6 worm cellular contexts compared by ENCODE assay signal in genomic region chrIV:15895861-15896260, ce11.
TF ChIP-seq lines count a peak whose summit lies in the region.
"Not testable (repeated sequence)": the region's sequence is repeated elsewhere in the genome, so short reads cannot be mapped to it uniquely, and the experiment has no call there.

No protein-coding gene starts in this region.

TF ChIP-seq in whole organism, L1 larva, 84 proteins besides CTCF, POLR2A, EP300 and RAD21:
- TF ChIP-seq unc-98 (GFP tag; IDR thresholded peaks at IDR 0.05; lab: Robert Waterston, UW): peak; percentile 64
- TF ChIP-seq mab-9 (GFP tag; IDR thresholded peaks at IDR 0.05; lab: Robert Waterston, UW): peak; percentile 59; the same call in 1 of the 2 replicates

TF ChIP-seq in whole organism, L4 larva, 104 proteins besides CTCF, POLR2A, EP300 and RAD21 (continues in another document):
- TF ChIP-seq nhr-41 (GFP tag; IDR thresholded peaks at IDR 0.05; lab: Robert Waterston, UW) (peak; percentile 90; the same call in 1 of the 2 replicates), ctbp-1 (GFP tag; IDR thresholded peaks at IDR 0.05; lab: Robert Waterston, UW) (peak; percentile 91; the same call in 1 of the 2 replicates), mxl-2 (GFP tag; conservative IDR thresholded peaks at IDR 0.05; lab: Robert Waterston, UW) (0 out of 2 replicates have a peak, but pooled peaks have one; percentile 73), Y105C5A.15 (GFP tag; IDR thresholded peaks at IDR 0.05; lab: Robert Waterston, UW) (peak; percentile 100), tra-1 (GFP tag; IDR thresholded peaks at IDR 0.05; lab: Robert Waterston, UW) (peak; percentile 85; the same call in 1 of the 2 replicates), lin-1 (GFP tag; IDR thresholded peaks at IDR 0.05; lab: Robert Waterston, UW) (peak; percentile 98), snpc-1.2 (GFP tag; IDR thresholded peaks at IDR 0.05; lab: Robert Waterston, UW) (peak; percentile 97), pha-4 (GFP tag; IDR thresholded peaks at IDR 0.05; lab: Robert Waterston, UW) (peak; percentile 97), Y75B8A.6 (GFP tag; IDR thresholded peaks at IDR 0.05; lab: Robert Waterston, UW) (peak; percentile 99), ZK337.2 (GFP tag; IDR thresholded peaks at IDR 0.05; lab: Robert Waterston, UW) (peak; percentile 79; the same call in 1 of the 2 replicates), madf-9 (GFP tag; conservative IDR thresholded peaks at IDR 0.05; lab: Robert Waterston, UW) (peak; percentile 76), Y48G9A.11 (GFP tag; IDR thresholded peaks at IDR 0.05; lab: Robert Waterston, UW) (peak; percentile 89), D1046.2 (GFP tag; IDR thresholded peaks at IDR 0.05; lab: Robert Waterston, UW) (peak; percentile 61; the same call in 1 of the 2 replicates), zfp-3 (GFP tag; conservative IDR thresholded peaks at IDR 0.05; lab: Robert Waterston, UW) (peak; percentile 90), arid-1 (GFP tag; conservative IDR thresholded peaks at IDR 0.05; lab: Robert Waterston, UW) (peak; percentile 98)
- not testable (repeated sequence) for TF ChIP-seq pha-4 (tag; optimal IDR thresholded peaks at IDR 0.05; lab: Kevin White, UChicago)

TF ChIP-seq in whole organism, early embryonic, 17 proteins besides CTCF, POLR2A, EP300 and RAD21:
- peak; percentile 76 for TF ChIP-seq tbx-37 (GFP tag; conservative IDR thresholded peaks at IDR 0.05; lab: Robert Waterston, UW)
- TF ChIP-seq flt-1 (GFP tag; IDR thresholded peaks at IDR 0.05; lab: Robert Waterston, UW): peak; percentile 93
- TF ChIP-seq pes-1 (GFP tag; IDR thresholded peaks at IDR 0.05; lab: Robert Waterston, UW): peak; percentile 93

TF ChIP-seq in whole organism, late embryonic, 69 proteins besides CTCF, POLR2A, EP300 and RAD21:
- TF ChIP-seq unc-3 (GFP tag; conservative IDR thresholded peaks at IDR 0.05; lab: Robert Waterston, UW): peak; percentile 59; the same call in 1 of the 2 replicates
- TF ChIP-seq unc-3 (tag; optimal IDR thresholded peaks at IDR 0.05; lab: Kevin White, UChicago): not testable (repeated sequence)

TF ChIP-seq in whole organism, midembryonic, 9 proteins besides CTCF, POLR2A, EP300 and RAD21:
- TF ChIP-seq ztf-23 (GFP tag; IDR thresholded peaks at IDR 0.05; lab: Robert Waterston, UW): peak; percentile 71; the same call in 1 of the 2 replicates
- peak; percentile 74 for TF ChIP-seq ref-1 (GFP tag; conservative IDR thresholded peaks at IDR 0.05; lab: Robert Waterston, UW)
- peak; percentile 98 for TF ChIP-seq flt-1 (GFP tag; IDR thresholded peaks at IDR 0.05; lab: Robert Waterston, UW)

TF ChIP-seq in whole organism, young adult, 124 proteins besides CTCF, POLR2A, EP300 and RAD21:
- peak; percentile 92 for TF ChIP-seq cebp-1 (GFP tag; IDR thresholded peaks at IDR 0.05; lab: Robert Waterston, UW)
- not testable (repeated sequence) for TF ChIP-seq cebp-1 (tag; optimal IDR thresholded peaks at IDR 0.05; lab: Kevin White, UChicago)
- TF ChIP-seq F33H1.4 (GFP tag; IDR thresholded peaks at IDR 0.05; lab: Robert Waterston, UW): peak; percentile 71
- TF ChIP-seq ceh-58 (GFP tag; IDR thresholded peaks at IDR 0.05; lab: Robert Waterston, UW): peak; percentile 100; the same call in 1 of the 2 replicates
- TF ChIP-seq F39B2.1 (GFP tag; IDR thresholded peaks at IDR 0.05; lab: Robert Waterston, UW): peak; percentile 97
- TF ChIP-seq ztf-25 (GFP tag; IDR thresholded peaks at IDR 0.05; lab: Robert Waterston, UW): peak; percentile 97
- TF ChIP-seq aptf-2 (GFP tag; conservative IDR thresholded peaks at IDR 0.05; lab: Robert Waterston, UW): 0 out of 2 replicates have a peak, but pooled peaks have one; percentile 47
- peak; percentile 98 for TF ChIP-seq Y95B8A.8 (GFP tag; IDR thresholded peaks at IDR 0.05; lab: Robert Waterston, UW)
- TF ChIP-seq F37B4.10 (GFP tag; IDR thresholded peaks at IDR 0.05; lab: Robert Waterston, UW): 0 out of 2 replicates have a peak, but pooled peaks have one; percentile 90
- TF ChIP-seq Y79H2A.3 (GFP tag; conservative IDR thresholded peaks at IDR 0.05; lab: Robert Waterston, UW): peak; percentile 100
- peak; percentile 100; the same call in 1 of the 2 replicates for TF ChIP-seq dox-1 (GFP tag; IDR thresholded peaks at IDR 0.05; lab: Robert Waterston, UW)
- peak; percentile 98 for TF ChIP-seq ceh-40 (GFP tag; IDR thresholded peaks at IDR 0.05; lab: Robert Waterston, UW)
- peak; percentile 98 for TF ChIP-seq ekl-4 (GFP tag; IDR thresholded peaks at IDR 0.05; lab: Robert Waterston, UW)
- TF ChIP-seq Y53F4B.3 (GFP tag; IDR thresholded peaks at IDR 0.05; lab: Robert Waterston, UW): peak; percentile 98
- TF ChIP-seq ceh-100 (GFP tag; IDR thresholded peaks at IDR 0.05; lab: Robert Waterston, UW): peak; percentile 93
- peak; percentile 97 for TF ChIP-seq pbrm-1 (GFP tag; IDR thresholded peaks at IDR 0.05; lab: Robert Waterston, UW)
- peak; percentile 99 for TF ChIP-seq attf-6 (GFP tag; IDR thresholded peaks at IDR 0.05; lab: Robert Waterston, UW)
- peak; percentile 99 for TF ChIP-seq B0019.2 (GFP tag; conservative IDR thresholded peaks at IDR 0.05; lab: Robert Waterston, UW)
- TF ChIP-seq ceh-91 (GFP tag; IDR thresholded peaks at IDR 0.05; lab: Robert Waterston, UW): peak; percentile 71
- peak; percentile 83; the same call in 1 of the 2 replicates for TF ChIP-seq hmg-20 (GFP tag; IDR thresholded peaks at IDR 0.05; lab: Robert Waterston, UW)
- peak; percentile 100 for TF ChIP-seq hsf-1 (GFP tag; IDR thresholded peaks at IDR 0.05; lab: Robert Waterston, UW)
- peak; percentile 81 for TF ChIP-seq attf-3 (GFP tag; conservative IDR thresholded peaks at IDR 0.05; lab: Robert Waterston, UW)
- TF ChIP-seq bed-1 (GFP tag; IDR thresholded peaks at IDR 0.05; lab: Robert Waterston, UW): peak; percentile 97
- TF ChIP-seq let-526 (GFP tag; IDR thresholded peaks at IDR 0.05; lab: Robert Waterston, UW): peak; percentile 98
- TF ChIP-seq C17E4.6 (GFP tag; IDR thresholded peaks at IDR 0.05; lab: Robert Waterston, UW): peak; percentile 97
- peak; percentile 85 for TF ChIP-seq madf-8 (GFP tag; conservative IDR thresholded peaks at IDR 0.05; lab: Robert Waterston, UW)
- TF ChIP-seq nfyb-1 (GFP tag; IDR thresholded peaks at IDR 0.05; lab: Robert Waterston, UW): peak; percentile 96; the same call in 1 of the 2 replicates
- peak; percentile 97 for TF ChIP-seq ztf-6 (GFP tag; IDR thresholded peaks at IDR 0.05; lab: Robert Waterston, UW)
- peak; percentile 100 for TF ChIP-seq D2030.7 (GFP tag; IDR thresholded peaks at IDR 0.05; lab: Robert Waterston, UW)
- peak; percentile 100 for TF ChIP-seq Y56A3A.18 (GFP tag; IDR thresholded peaks at IDR 0.05; lab: Robert Waterston, UW)
- TF ChIP-seq madf-6 (GFP tag; IDR thresholded peaks at IDR 0.05; lab: Robert Waterston, UW): peak; percentile 93
- peak; percentile 99 for TF ChIP-seq rcor-1 (GFP tag; IDR thresholded peaks at IDR 0.05; lab: Robert Waterston, UW)
- TF ChIP-seq egrh-3 (GFP tag; IDR thresholded peaks at IDR 0.05; lab: Robert Waterston, UW): peak; percentile 96
- peak; percentile 99 for TF ChIP-seq Y67H2A.10 (GFP tag; conservative IDR thresholded peaks at IDR 0.05; lab: Robert Waterston, UW)
- TF ChIP-seq Y53G8AR.9 (GFP tag; conservative IDR thresholded peaks at IDR 0.05; lab: Robert Waterston, UW): peak; percentile 98
- peak; percentile 98; the same call in 1 of the 2 replicates for TF ChIP-seq egl-18 (GFP tag; IDR thresholded peaks at IDR 0.05; lab: Robert Waterston, UW)
- TF ChIP-seq C06A6.2 (GFP tag; conservative IDR thresholded peaks at IDR 0.05; lab: Robert Waterston, UW): peak; percentile 86; the same call in 1 of the 2 replicates
- peak; percentile 95; the same call in 1 of the 2 replicates for TF ChIP-seq egl-44 (GFP tag; IDR thresholded peaks at IDR 0.05; lab: Robert Waterston, UW)
- peak; percentile 96 for TF ChIP-seq madf-3 (GFP tag; IDR thresholded peaks at IDR 0.05; lab: Robert Waterston, UW)
- TF ChIP-seq nfya-2 (GFP tag; IDR thresholded peaks at IDR 0.05; lab: Robert Waterston, UW): peak; percentile 95
- TF ChIP-seq cebp-2 (GFP tag; IDR thresholded peaks at IDR 0.05; lab: Robert Waterston, UW): peak; percentile 97; the same call in 1 of the 2 replicates
